Worm (Caenorhabditis elegans): ENCODE data around the gene C02F4.5.

C02F4.5 gene

ce11 chrIV:10499948-10500356 lies 24.0 kb downstream of the C02F4.5 start (continued):
- no peak for TF ChIP-seq bed-1 (GFP tag; IDR thresholded peaks at IDR 0.05)
- peak; percentile 19; the same call in 1 of the 2 replicates for TF ChIP-seq rcor-1 (GFP tag; IDR thresholded peaks at IDR 0.05)
- no peak for TF ChIP-seq Y56A3A.18 (GFP tag; IDR thresholded peaks at IDR 0.05)
- TF ChIP-seq rec-8 (tag; optimal IDR thresholded peaks at IDR 0.05), result no peak
- TF ChIP-seq lin-35 (GFP tag; optimal IDR thresholded peaks at IDR 0.05), result peak in 1 of 3 experiments; percentile 11
- TF ChIP-seq sdz-38 (tag; optimal IDR thresholded peaks at IDR 0.05), result no peak
- TF ChIP-seq nhr-90 (tag; optimal IDR thresholded peaks at IDR 0.05), result no peak
- TF ChIP-seq cebp-1 (GFP tag; IDR thresholded peaks at IDR 0.05), result no peak
- TF ChIP-seq cebp-1 (tag; optimal IDR thresholded peaks at IDR 0.05), result peak; percentile 43
- no peak for TF ChIP-seq lag-1 (GFP tag; IDR thresholded peaks at IDR 0.05)
- TF ChIP-seq madf-8 (GFP tag; conservative IDR thresholded peaks at IDR 0.05), result no peak
- TF ChIP-seq lin-40 (tag; optimal IDR thresholded peaks at IDR 0.05), result peak; percentile 44
- TF ChIP-seq ceh-40 (GFP tag; IDR thresholded peaks at IDR 0.05), result no peak
- no peak for TF ChIP-seq efl-1 (GFP tag; optimal IDR thresholded peaks at IDR 0.05)
- TF ChIP-seq snpc-4 (GFP tag; optimal IDR thresholded peaks at IDR 0.05), result peak; percentile 11
- TF ChIP-seq snpc-4 (tag; optimal IDR thresholded peaks at IDR 0.05), result peak in 1 of 4 experiments; percentile 13

ce11 chrIV:10498401-10498800 lies 25.5 kb downstream of the C02F4.5 start:
- TF ChIP-seq ekl-4 (GFP tag; IDR thresholded peaks at IDR 0.05), result no peak
- TF ChIP-seq nhr-179 (tag; optimal IDR thresholded peaks at IDR 0.05), result no peak
- no peak for TF ChIP-seq bed-2 (GFP tag; IDR thresholded peaks at IDR 0.05)
- no peak for TF ChIP-seq ztf-3 (GFP tag; optimal IDR thresholded peaks at IDR 0.05)
- TF ChIP-seq unc-62 (GFP tag; optimal IDR thresholded peaks at IDR 0.05), result no peak
- no peak for TF ChIP-seq Y56A3A.18 (GFP tag; IDR thresholded peaks at IDR 0.05)

ce11 chrIV:10489409-10489808 lies 34.5 kb downstream of the C02F4.5 start:
- no peak for TF ChIP-seq F52B5.7 (tag; optimal IDR thresholded peaks at IDR 0.05)
- no peak for TF ChIP-seq dpl-1 (GFP tag; optimal IDR thresholded peaks at IDR 0.05)
- TF ChIP-seq dpff-1 (tag; optimal IDR thresholded peaks at IDR 0.05), result no peak
- TF ChIP-seq madf-8 (GFP tag; conservative IDR thresholded peaks at IDR 0.05), result no peak
- no peak for TF ChIP-seq nfya-2 (GFP tag; IDR thresholded peaks at IDR 0.05)
- TF ChIP-seq nhr-27 (tag; optimal IDR thresholded peaks at IDR 0.05), result no peak
- TF ChIP-seq C17E4.6 (GFP tag; IDR thresholded peaks at IDR 0.05), result no peak
- no peak for TF ChIP-seq ccch-3 (GFP tag; optimal IDR thresholded peaks at IDR 0.05)
- no peak for TF ChIP-seq repo-1 (tag; optimal IDR thresholded peaks at IDR 0.05)
- no peak for TF ChIP-seq snpc-3.4 (tag; optimal IDR thresholded peaks at IDR 0.05)
- TF ChIP-seq attf-3 (GFP tag; conservative IDR thresholded peaks at IDR 0.05), result no peak
- TF ChIP-seq F57C9.4 (tag; optimal IDR thresholded peaks at IDR 0.05), result no peak
- TF ChIP-seq unc-62 (GFP tag; optimal IDR thresholded peaks at IDR 0.05), result no peak
- no peak for TF ChIP-seq let-526 (GFP tag; IDR thresholded peaks at IDR 0.05)
- no peak for TF ChIP-seq pbrm-1 (GFP tag; IDR thresholded peaks at IDR 0.05)
- TF ChIP-seq athp-1 (tag; optimal IDR thresholded peaks at IDR 0.05), result no peak
- TF ChIP-seq snpc-1.3 (tag; optimal IDR thresholded peaks at IDR 0.05; ENCODE audit: insufficient read depth), result no peak
- TF ChIP-seq Y67H2A.10 (GFP tag; conservative IDR thresholded peaks at IDR 0.05), result no peak
